Worm (Caenorhabditis elegans) whole organism, late embryonic: Measurements from ENCODE around the gene sup-12.

Source experiments
- C38D4.7 ChIP-seq: fragments of 200-800 bp; sonication (Bioruptor generic); optimal IDR thresholded peaks from 2 replicates; lab custom pipeline; 2018; ENCODE audit warnings: mild to moderate bottlenecking, missing genetic modification characterization, moderate library complexity, missing compliant biosample characterization
- F13H6.1 ChIP-seq: sonication (generic microtip); optimal IDR thresholded peaks from 2 replicates; lab custom pipeline; 2016; ENCODE audit warnings: missing genetic modification characterization, missing compliant biosample characterization
- T23F11.4 ChIP-seq: fragments of 200-800 bp; sonication (Bioruptor generic); optimal IDR thresholded peaks from 2 replicates; lab custom pipeline; 2018; ENCODE audit warnings: mild to moderate bottlenecking, missing genetic modification characterization, missing compliant biosample characterization
- Y22D7AL.16 ChIP-seq: sonication (generic microtip); optimal IDR thresholded peaks from 2 replicates; lab custom pipeline; 2016; ENCODE audit warnings: missing genetic modification characterization, missing compliant biosample characterization
- ceh-18 ChIP-seq: sonication (generic microtip); optimal IDR thresholded peaks from 2 replicates; lab custom pipeline; 2016; ENCODE audit warnings: missing genetic modification characterization, missing compliant biosample characterization
- ceh-19 ChIP-seq: fragments of 200-800 bp; sonication (Bioruptor generic); optimal IDR thresholded peaks from 2 replicates; lab custom pipeline; 2018; ENCODE audit warnings: mild to moderate bottlenecking, missing genetic modification characterization, missing compliant biosample characterization
- ceh-2 ChIP-seq: sonication (generic microtip); optimal IDR thresholded peaks from 2 replicates; lab custom pipeline; 2016; ENCODE audit warnings: missing genotype, missing genetic modification characterization, missing compliant biosample characterization
- ceh-22 ChIP-seq: sonication (generic microtip); optimal IDR thresholded peaks from 2 replicates; lab custom pipeline; 2017; ENCODE audit warnings: missing biosample characterization, missing genetic modification characterization
- ceh-31 ChIP-seq: sonication (generic microtip); optimal IDR thresholded peaks from 2 replicates; lab custom pipeline; 2016; ENCODE audit warnings: missing genetic modification characterization, missing compliant biosample characterization
- ceh-34 ChIP-seq: sonication (generic microtip); optimal IDR thresholded peaks from 2 replicates; lab custom pipeline; 2016; ENCODE audit warnings: mild to moderate bottlenecking, missing genetic modification characterization, missing compliant biosample characterization
- ceh-48 ChIP-seq: sonication (generic microtip); optimal IDR thresholded peaks from 2 replicates; lab custom pipeline; 2016; ENCODE audit warnings: missing genetic modification characterization, inconsistent platforms, missing compliant biosample characterization
- ceh-6 ChIP-seq: fragments of 200-800 bp; sonication (Bioruptor generic); optimal IDR thresholded peaks from 2 replicates; lab custom pipeline; 2018; ENCODE audit warnings: mild to moderate bottlenecking, missing genetic modification characterization, missing compliant biosample characterization
- dmd-4 ChIP-seq: sonication (generic microtip); optimal IDR thresholded peaks from 2 replicates; lab custom pipeline; 2016; ENCODE audit warnings: borderline replicate concordance, missing genetic modification characterization, missing compliant biosample characterization
- elt-2 ChIP-seq: sonication (generic microtip); optimal IDR thresholded peaks from 2 replicates; lab custom pipeline; 2016; ENCODE audit warnings: missing genetic modification reagents, missing genetic modification characterization, missing compliant biosample characterization
- ets-4 ChIP-seq: sonication (generic microtip); optimal IDR thresholded peaks from 2 replicates; lab custom pipeline; 2016; ENCODE audit warnings: missing genetic modification characterization, missing compliant biosample characterization
- eyg-1 ChIP-seq: sonication (generic microtip); optimal IDR thresholded peaks from 2 replicates; lab custom pipeline; 2016; ENCODE audit warnings: missing genotype, missing genetic modification characterization, missing compliant biosample characterization
- fkh-6 ChIP-seq: sonication (generic microtip); optimal IDR thresholded peaks from 2 replicates; lab custom pipeline; 2016; ENCODE audit warnings: missing genetic modification characterization, missing compliant biosample characterization
- gmeb-2 ChIP-seq: sonication (generic microtip); optimal IDR thresholded peaks from 2 replicates; lab custom pipeline; 2016; ENCODE audit warnings: missing genetic modification characterization, inconsistent platforms, missing compliant biosample characterization
- hlh-30 ChIP-seq: sonication (generic microtip); optimal IDR thresholded peaks from 2 replicates; lab custom pipeline; 2017; ENCODE audit warnings: antibody characterized with exemption, missing genetic modification characterization, missing compliant biosample characterization; ENCODE audit not compliant: insufficient read depth
- hlh-6 ChIP-seq: sonication (generic microtip); optimal IDR thresholded peaks from 2 replicates; lab custom pipeline; 2016; ENCODE audit warnings: missing genotype, missing genetic modification characterization, missing compliant biosample characterization
- mec-3 ChIP-seq: sonication (generic microtip); optimal IDR thresholded peaks from 2 replicates; lab custom pipeline; 2016; ENCODE audit warnings: borderline replicate concordance, missing genetic modification characterization, missing compliant biosample characterization
- nfya-1 ChIP-seq: sonication (generic microtip); optimal IDR thresholded peaks from 2 replicates; lab custom pipeline; 2017; ENCODE audit warnings: missing genetic modification characterization, mild to moderate bottlenecking, missing compliant biosample characterization, antibody characterized with exemption, moderate library complexity
- pag-3 ChIP-seq: sonication (generic microtip); optimal IDR thresholded peaks from 2 replicates; lab custom pipeline; 2016; ENCODE audit warnings: missing compliant biosample characterization, missing genetic modification characterization, borderline replicate concordance
- pat-9 ChIP-seq: fragments of 200-800 bp; sonication (Bioruptor generic); optimal IDR thresholded peaks from 2 replicates; lab custom pipeline; 2018; ENCODE audit warnings: mild to moderate bottlenecking, missing genetic modification characterization, moderate library complexity, missing compliant biosample characterization
- pha-2 ChIP-seq: sonication (generic microtip); optimal IDR thresholded peaks from 2 replicates; lab custom pipeline; 2017; ENCODE audit warnings: mild to moderate bottlenecking, missing genetic modification characterization, missing compliant biosample characterization
- pha-4 ChIP-seq: fragments of 150-350 bp; optimal IDR thresholded peaks from 2 replicates; lab custom pipeline; 2018; ENCODE audit warnings: missing biosample characterization, missing genetic modification reagents, missing genetic modification characterization
- ref-2 ChIP-seq: sonication (generic microtip); optimal IDR thresholded peaks from 2 replicates; lab custom pipeline; 2016; ENCODE audit warnings: missing genetic modification characterization, missing compliant biosample characterization
- rnt-1 ChIP-seq: sonication (generic microtip); optimal IDR thresholded peaks from 2 replicates; lab custom pipeline; 2016; ENCODE audit warnings: missing genetic modification characterization, missing compliant biosample characterization
- sdc-2 ChIP-seq: sonication (generic microtip); optimal IDR thresholded peaks from 2 replicates; lab custom pipeline; 2016; ENCODE audit warnings: missing genotype, missing genetic modification characterization, missing compliant biosample characterization
- sox-2 ChIP-seq: fragments of 200-800 bp; sonication (Bioruptor generic); IDR thresholded peaks from 2 replicates; pipeline ENCODE4 v1.3.6; 2022; ENCODE audit warnings: missing genetic modification reagents, missing genetic modification characterization, missing compliant biosample characterization
- sox-4 ChIP-seq: sonication (generic microtip); optimal IDR thresholded peaks from 2 replicates; lab custom pipeline; 2017; ENCODE audit warnings: mild to moderate bottlenecking, missing genetic modification characterization, inconsistent platforms, missing compliant biosample characterization
- tbx-2 ChIP-seq: sonication (generic microtip); optimal IDR thresholded peaks from 2 replicates; lab custom pipeline; 2016; ENCODE audit warnings: missing genetic modification characterization, missing compliant biosample characterization
- tbx-7 ChIP-seq: sonication (generic microtip); optimal IDR thresholded peaks from 2 replicates; lab custom pipeline; 2016; ENCODE audit warnings: missing genotype, missing genetic modification characterization, missing compliant biosample characterization
- ttx-3 ChIP-seq: sonication (generic microtip); optimal IDR thresholded peaks from 2 replicates; lab custom pipeline; 2016; ENCODE audit warnings: missing genetic modification reagents, missing genetic modification characterization, missing compliant biosample characterization
- unc-42 ChIP-seq: sonication (generic microtip); optimal IDR thresholded peaks from 2 replicates; lab custom pipeline; 2016; ENCODE audit warnings: missing genotype, missing genetic modification characterization, missing compliant biosample characterization
- unc-55 ChIP-seq: sonication (generic microtip); optimal IDR thresholded peaks from 2 replicates; lab custom pipeline; 2017; ENCODE audit warnings: missing biosample characterization, missing genetic modification reagents, missing genetic modification characterization

sup-12 gene

DNA sequence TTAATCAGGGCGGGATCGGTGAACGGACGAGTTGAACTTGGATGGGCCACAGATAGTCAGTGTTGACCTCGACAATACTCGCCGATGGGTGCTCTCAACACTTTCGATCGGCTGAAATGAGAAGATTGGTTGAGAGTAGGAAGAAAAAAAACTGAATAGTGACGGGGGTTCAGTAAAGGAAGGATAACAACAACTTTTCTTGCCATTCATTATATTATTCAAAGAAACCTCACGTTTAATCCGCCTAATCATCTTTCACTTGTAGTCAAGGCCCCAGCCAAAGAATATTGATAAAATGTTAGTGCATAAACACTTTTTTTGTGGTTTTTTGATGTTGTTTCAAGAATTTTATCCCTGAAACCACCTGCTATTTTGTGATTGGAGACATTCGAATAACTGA, 37.9 kb downstream of the sup-12 start, which contains the start of gene T19D2.13:
T19D2.13 (minus strand) TSS at position 101 of the 400 bp plus-strand sequence.
- no peak for TF ChIP-seq fkh-6 (tag; lab: Kevin White, UChicago)

DNA sequence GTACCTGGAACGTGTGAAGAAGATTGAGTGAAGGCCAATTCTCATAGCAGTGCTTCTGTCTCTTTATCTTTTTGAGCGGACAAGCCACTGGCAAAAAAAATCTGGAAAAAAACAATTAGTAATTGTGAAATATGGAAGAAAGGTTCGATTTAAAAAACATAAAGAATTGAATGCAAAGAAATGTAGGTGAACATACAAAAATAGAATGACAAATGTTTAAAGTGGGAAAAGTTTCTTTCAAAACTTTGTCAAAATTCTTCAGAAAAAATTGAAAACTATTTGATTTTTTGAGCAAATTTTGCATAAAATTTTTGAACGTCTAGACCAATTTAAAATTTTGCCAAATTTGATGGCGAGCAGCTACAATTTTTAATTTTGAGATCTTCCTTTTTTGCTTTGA, 38.8 kb downstream of the sup-12 start, which contains the start of gene ptp-4A2:
ptp-4A2 (minus strand) TSS at position 101 of the 400 bp plus-strand sequence.
- no peak for TF ChIP-seq ceh-2 (tag; lab: Kevin White, UChicago)
- no peak for TF ChIP-seq sox-4 (tag; lab: Kevin White, UChicago)
- no peak for TF ChIP-seq pha-4 (tag; lab: Kevin White, UChicago)

DNA sequence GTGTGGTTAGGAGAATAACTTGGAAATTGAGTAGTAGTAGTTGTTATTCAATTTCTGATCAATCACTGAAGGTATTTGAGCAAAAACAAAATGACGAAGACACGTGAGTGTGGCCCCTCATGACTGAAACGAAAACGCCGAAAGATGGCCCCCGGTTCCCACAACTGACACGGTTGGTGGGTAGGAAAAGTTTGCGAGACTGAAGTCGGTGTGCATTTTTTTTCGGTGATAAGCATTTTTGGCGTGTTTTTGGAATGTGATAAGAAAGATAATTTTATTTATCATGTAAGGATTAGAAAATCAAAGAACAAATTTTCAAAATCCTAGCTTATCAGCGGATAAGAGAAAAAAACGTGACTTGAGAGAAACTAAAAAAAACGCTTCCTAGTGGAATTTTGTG, 39.7 kb downstream of the sup-12 start:
- TF ChIP-seq sox-4 (tag; lab: Kevin White, UChicago) (no peak), T23F11.4 (no peak), ets-4 (tag; lab: Kevin White, UChicago) (no peak), elt-2 (peak; percentile 35), hlh-6 (tag; lab: Kevin White, UChicago) (no peak), pag-3 (no peak)

DNA sequence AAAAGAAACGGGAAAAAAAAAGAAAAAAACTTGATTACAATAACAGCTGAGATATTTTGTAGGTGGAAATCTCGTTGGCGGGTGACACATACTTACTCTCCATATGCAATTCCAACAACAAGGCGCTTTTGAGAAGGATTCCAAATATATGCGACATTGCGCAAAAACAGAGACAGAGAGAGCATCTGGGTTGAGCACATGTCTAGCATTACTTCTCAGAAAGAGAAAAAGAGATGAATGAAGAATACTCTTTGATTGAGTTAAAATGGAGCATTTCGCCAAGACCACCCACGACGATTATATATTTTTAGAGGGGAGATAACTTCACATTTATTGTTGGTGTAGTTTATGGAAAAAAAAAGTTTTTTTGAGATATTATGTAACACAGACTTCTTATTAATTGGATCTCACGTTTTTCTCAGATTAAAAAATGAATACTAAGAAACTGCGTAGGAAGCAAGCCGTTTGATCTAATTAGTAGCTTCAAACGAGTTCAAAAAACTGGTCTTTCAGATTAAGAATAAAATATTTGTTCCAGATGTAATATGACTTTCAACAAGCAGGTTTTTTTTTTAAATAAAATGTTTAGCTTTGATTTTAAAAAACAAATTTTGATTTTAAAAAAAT, 40.7 kb downstream of the sup-12 start:
- TF ChIP-seq unc-42, result peak; percentile 38
- no peak for TF ChIP-seq ttx-3 (tag; lab: Kevin White, UChicago)
- TF ChIP-seq, all 69 proteins: peak for 1

DNA sequence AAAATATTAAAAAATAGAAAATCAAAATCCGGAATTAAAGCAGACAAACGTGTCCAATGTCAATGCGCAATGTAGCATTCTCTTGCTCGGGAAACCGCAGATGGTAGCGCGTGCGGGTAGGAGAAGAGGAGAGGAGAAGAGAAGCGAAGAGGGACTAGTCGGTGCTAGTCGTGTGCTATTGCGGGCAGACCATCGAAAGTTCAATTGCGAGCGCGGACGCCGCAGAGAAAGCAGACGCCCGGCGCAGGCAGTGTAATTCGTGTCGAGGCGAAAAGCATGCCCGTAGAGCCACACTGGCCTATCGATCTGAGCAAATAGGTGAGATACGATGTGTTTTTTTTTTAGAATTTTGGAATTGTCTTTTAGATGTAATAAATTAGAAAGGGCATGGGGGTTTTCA, 41.3 kb downstream of the sup-12 start:
- peak; percentile 42 for TF ChIP-seq unc-42
- TF ChIP-seq rnt-1, result peak; percentile 50
- TF ChIP-seq ceh-34 (tag; lab: Kevin White, UChicago), result peak; percentile 55
- no peak for TF ChIP-seq gmeb-2 (tag; lab: Kevin White, UChicago)
- TF ChIP-seq C38D4.7, result no peak
- peak; percentile 40 for TF ChIP-seq F13H6.1
- no peak for TF ChIP-seq ceh-6 (GFP tag; lab: Kevin White, UChicago)
- peak; percentile 49 for TF ChIP-seq pha-2 (tag; lab: Kevin White, UChicago)
- TF ChIP-seq nfya-1 (tag; lab: Kevin White, UChicago), result peak; percentile 57
- peak; percentile 48 for TF ChIP-seq ceh-31 (tag; lab: Kevin White, UChicago)
- TF ChIP-seq dmd-4, result no peak
- no peak for TF ChIP-seq tbx-7 (tag; lab: Kevin White, UChicago)
- TF ChIP-seq tbx-2 (tag; lab: Kevin White, UChicago), result peak; percentile 66
- TF ChIP-seq mec-3 (tag; lab: Kevin White, UChicago), result no peak
- TF ChIP-seq unc-55 (GFP tag; lab: Kevin White, UChicago), result peak; percentile 23
- TF ChIP-seq Y22D7AL.16 (tag; lab: Kevin White, UChicago), result no peak
- TF ChIP-seq ceh-2 (tag; lab: Kevin White, UChicago), result peak; percentile 16
- peak; percentile 60 for TF ChIP-seq ceh-48 (tag; lab: Kevin White, UChicago)
- TF ChIP-seq pat-9, result no peak
- peak; percentile 63 for TF ChIP-seq ceh-18

DNA sequence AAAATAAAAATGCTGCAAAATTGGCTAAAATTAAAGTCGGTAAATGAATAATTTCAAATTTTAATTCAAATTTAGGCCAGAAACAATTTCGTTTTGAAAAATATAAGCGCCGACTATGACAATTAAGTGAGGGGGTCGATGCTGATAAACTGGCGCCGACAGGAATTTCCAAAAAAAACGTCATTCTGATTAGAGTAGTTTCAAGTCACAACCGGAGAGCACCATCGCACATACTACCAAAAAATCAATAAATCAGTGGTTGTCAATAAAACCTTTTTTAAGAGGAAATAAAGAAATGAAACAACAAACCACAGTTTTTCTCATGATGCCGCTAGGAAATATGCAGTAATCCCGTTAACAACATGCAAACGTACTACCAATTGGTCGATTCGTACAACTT, 44.6 kb downstream of the sup-12 start:
- TF ChIP-seq ceh-22 (tag; lab: Kevin White, UChicago) (no peak), hlh-30 (tag; lab: Kevin White, UChicago) (no peak), ceh-2 (tag; lab: Kevin White, UChicago) (no peak), sox-2 (GFP tag; lab: Robert Waterston, UW) (no peak), sdc-2 (tag; lab: Kevin White, UChicago) (no peak), eyg-1 (tag; lab: Kevin White, UChicago) (no peak), ceh-19 (GFP tag; lab: Kevin White, UChicago) (no peak), Y22D7AL.16 (tag; lab: Kevin White, UChicago) (no peak), ref-2 (tag; lab: Kevin White, UChicago) (no peak)
